Worm (Caenorhabditis elegans) whole organism, L1 larva: ENCODE measurements around the gene F41E6.1.

ENCODE experiments used
- aha-1 ChIP-seq: fragments of 150-350 bp; optimal IDR thresholded peaks from 2 replicates; lab custom pipeline; 2014; ENCODE audit warnings: missing biosample characterization, missing genetic modification characterization
- aly-2 ChIP-seq: fragments of 150-350 bp; optimal IDR thresholded peaks from 2 replicates; lab custom pipeline; 2014; ENCODE audit warnings: missing biosample characterization, missing genetic modification characterization
- elt-3 ChIP-seq, 6 experiments: fragments of 150-350 bp in 1 of 6; sonication (generic microtip); optimal IDR thresholded peaks; 2 replicates each; lab custom pipeline; 2017 to 2018; ENCODE audit warnings: missing biosample characterization in 6 of 6, missing genetic modification characterization in 6 of 6, inconsistent platforms in 1 of 6
- fos-1 ChIP-seq: fragments of 150-350 bp; optimal IDR thresholded peaks from 2 replicates; lab custom pipeline; 2014; ENCODE audit warnings: missing biosample characterization, missing genetic modification characterization
- lin-13 ChIP-seq: fragments of 150-350 bp; optimal IDR thresholded peaks from 2 replicates; lab custom pipeline; 2014; ENCODE audit warnings: missing biosample characterization, missing genetic modification reagents, missing genetic modification characterization
- lsy-2 ChIP-seq, 2 experiments: fragments of 150-350 bp; optimal IDR thresholded peaks; 2 replicates each; lab custom pipeline; 2014; ENCODE audit warnings: missing biosample characterization in 2 of 2, missing genetic modification characterization in 2 of 2
- nhr-237 ChIP-seq: fragments of 150-350 bp; optimal IDR thresholded peaks from 2 replicates; lab custom pipeline; 2014; ENCODE audit warnings: missing biosample characterization, missing genetic modification characterization
- nhr-28 ChIP-seq: fragments of 150-350 bp; optimal IDR thresholded peaks from 2 replicates; lab custom pipeline; 2014; ENCODE audit warnings: missing biosample characterization, missing genetic modification characterization
- nhr-76 ChIP-seq: sonication (generic microtip); optimal IDR thresholded peaks from 2 replicates; lab custom pipeline; 2017; ENCODE audit warnings: missing biosample characterization, missing genetic modification characterization
- pqm-1 ChIP-seq: sonication (generic microtip); optimal IDR thresholded peaks from 3 replicates; lab custom pipeline; 2017; ENCODE audit warnings: missing biosample characterization, missing genetic modification characterization
- snpc-4 ChIP-seq: fragments of 150-350 bp; optimal IDR thresholded peaks from 2 replicates; lab custom pipeline; 2014; ENCODE audit warnings: missing biosample characterization, missing genetic modification characterization
- unc-30 ChIP-seq: sonication (generic microtip); optimal IDR thresholded peaks from 2 replicates; lab custom pipeline; 2017; ENCODE audit warnings: missing biosample characterization, missing genetic modification characterization
- unc-62 ChIP-seq: fragments of 150-350 bp; optimal IDR thresholded peaks from 2 replicates; lab custom pipeline; 2014; ENCODE audit warnings: missing biosample characterization, missing genetic modification reagents, missing genetic modification characterization

ce11 chrV:8643093-8643492, 20.7 kb downstream of the F41E6.1 start, which contains the start of gene asp-13:
- TF ChIP-seq aha-1 (tag; lab: Kevin White, UChicago) = no peak
- TF ChIP-seq lin-13 (GFP tag; lab: Kevin White, UChicago) = no peak
- no peak for TF ChIP-seq lsy-2 (tag; optimal IDR thresholded peaks at IDR 0.05; lab: Kevin White, UChicago)
- TF ChIP-seq snpc-4 (tag; lab: Kevin White, UChicago) = no peak
- no peak for TF ChIP-seq unc-30
- TF ChIP-seq fos-1 (tag; lab: Kevin White, UChicago) = no peak
- no peak for TF ChIP-seq unc-62
- no peak for TF ChIP-seq nhr-76
- no peak for TF ChIP-seq nhr-28 (tag; lab: Kevin White, UChicago)
- no peak for TF ChIP-seq aly-2 (tag; lab: Kevin White, UChicago)
- no peak for TF ChIP-seq pqm-1 (tag; lab: Kevin White, UChicago)
- no peak for TF ChIP-seq nhr-237 (tag; lab: Kevin White, UChicago)
- TF ChIP-seq elt-3 (tag; optimal IDR thresholded peaks at IDR 0.05; lab: Kevin White, UChicago) = no peak
